Fruit fly (Drosophila melanogaster) whole organism, embryonic: ENCODE results near the gene sisA.
A peak's percentile ranks its signal among the peaks of the same experiment; 100 is the strongest.

ENCODE experiments used
- B-H2 ChIP-seq: fragments of 200-800 bp; sonication (Bioruptor generic); optimal IDR thresholded peaks from 2 replicates; lab custom pipeline; 2018; ENCODE audit warnings: missing biosample characterization, mild to moderate bottlenecking, missing genetic modification characterization
- Bteb2 ChIP-seq: fragments of 200-800 bp; sonication (Bioruptor generic); optimal IDR thresholded peaks from 2 replicates; lab custom pipeline; 2016; ENCODE audit warnings: missing biosample characterization, missing genetic modification characterization
- C15 ChIP-seq: fragments of 200-800 bp; sonication (Bioruptor generic); IDR thresholded peaks from 3 replicates; pipeline ENCODE4 v1.3.6; 2022; ENCODE audit warnings: missing biosample characterization, missing genetic modification characterization
- CG1024 ChIP-seq: fragments of 200-800 bp; sonication (Bioruptor generic); IDR thresholded peaks from 2 replicates; pipeline ENCODE4 v1.3.6; 2022; ENCODE audit warnings: missing biosample characterization, missing genetic modification characterization
- CG12104 ChIP-seq: fragments of 200-800 bp; sonication (Bioruptor generic); optimal IDR thresholded peaks from 3 replicates; lab custom pipeline; 2016; ENCODE audit warnings: missing biosample characterization, missing genetic modification characterization
- CG12155 ChIP-seq: fragments of 200-800 bp; sonication (Bioruptor generic); optimal IDR thresholded peaks from 3 replicates; lab custom pipeline; 2016; ENCODE audit warnings: missing biosample characterization, missing genetic modification characterization
- CG12299 ChIP-seq: fragments of 200-800 bp; sonication (Bioruptor generic); optimal IDR thresholded peaks from 2 replicates; lab custom pipeline; 2018; ENCODE audit warnings: missing biosample characterization, mild to moderate bottlenecking, missing genetic modification characterization
- CG12659 ChIP-seq: fragments of 200-800 bp; sonication (Bioruptor generic); optimal IDR thresholded peaks from 3 replicates; lab custom pipeline; 2017; ENCODE audit warnings: mild to moderate bottlenecking, missing biosample characterization, missing genetic modification reagents, missing genetic modification characterization
- CG12769 ChIP-seq: fragments of 200-800 bp; sonication (Bioruptor generic); optimal IDR thresholded peaks from 2 replicates; lab custom pipeline; 2019; ENCODE audit warnings: missing biosample characterization, mild to moderate bottlenecking, missing genetic modification characterization, moderate library complexity
- CG12942 ChIP-seq: fragments of 200-800 bp; sonication (Bioruptor generic); optimal IDR thresholded peaks from 3 replicates; lab custom pipeline; 2016; ENCODE audit warnings: missing biosample characterization, missing genetic modification characterization
- CG13296 ChIP-seq: fragments of 200-800 bp; sonication (Bioruptor generic); optimal IDR thresholded peaks from 3 replicates; lab custom pipeline; 2018; ENCODE audit warnings: missing biosample characterization, mild to moderate bottlenecking, missing genetic modification characterization
- CG14710 ChIP-seq: fragments of 200-800 bp; sonication (Bioruptor generic); optimal IDR thresholded peaks from 3 replicates; lab custom pipeline; 2019; ENCODE audit warnings: missing biosample characterization, mild to moderate bottlenecking, missing genetic modification characterization, moderate library complexity
- CG16813 ChIP-seq: fragments of 200-800 bp; sonication (Bioruptor generic); IDR thresholded peaks from 3 replicates; pipeline ENCODE4 v1.3.6; 2022; ENCODE audit warnings: missing biosample characterization, missing genetic modification characterization; ENCODE audit not compliant: partially characterized antibody
- CG16815 ChIP-seq: fragments of 200-800 bp; sonication (Bioruptor generic); optimal IDR thresholded peaks from 3 replicates; lab custom pipeline; 2017; ENCODE audit warnings: missing biosample characterization, mild to moderate bottlenecking, missing genetic modification characterization
- CG17186 ChIP-seq: fragments of 200-800 bp; sonication (Bioruptor generic); optimal IDR thresholded peaks from 3 replicates; lab custom pipeline; 2017; ENCODE audit warnings: missing biosample characterization, missing genetic modification reagents, missing genetic modification characterization
- CG17568 ChIP-seq: fragments of 200-800 bp; sonication (Bioruptor generic); optimal IDR thresholded peaks from 2 replicates; lab custom pipeline; 2018; ENCODE audit warnings: missing biosample characterization, mild to moderate bottlenecking, missing genetic modification characterization, moderate library complexity
- CG17829 ChIP-seq: fragments of 200-800 bp; optimal IDR thresholded peaks from 2 replicates; lab custom pipeline; 2019; ENCODE audit warnings: missing biosample characterization, mild to moderate bottlenecking, missing genetic modification characterization, moderate library complexity
- CG18599 ChIP-seq: fragments of 200-800 bp; sonication (Bioruptor generic); optimal IDR thresholded peaks from 3 replicates; lab custom pipeline; 2017; ENCODE audit warnings: missing biosample characterization, missing genetic modification characterization, mild to moderate bottlenecking, moderate library complexity, missing genetic modification reagents
- CG34376 ChIP-seq: fragments of 200-800 bp; sonication (Bioruptor generic); optimal IDR thresholded peaks from 2 replicates; lab custom pipeline; 2018; ENCODE audit warnings: missing biosample characterization, mild to moderate bottlenecking, missing genetic modification characterization
- CG3995 ChIP-seq: fragments of 200-800 bp; sonication (Bioruptor generic); optimal IDR thresholded peaks from 3 replicates; lab custom pipeline; 2016; ENCODE audit warnings: missing biosample characterization, missing genetic modification characterization
- CG4617 ChIP-seq: fragments of 200-800 bp; sonication (Bioruptor generic); optimal IDR thresholded peaks from 3 replicates; lab custom pipeline; 2016; ENCODE audit warnings: missing biosample characterization, missing genetic modification characterization, borderline replicate concordance
- CG6272 ChIP-seq: fragments of 200-800 bp; sonication (Bioruptor generic); IDR thresholded peaks from 2 replicates; pipeline ENCODE4 v1.3.6; 2022; ENCODE audit warnings: missing biosample characterization, missing genetic modification characterization
- CG7271 ChIP-seq: fragments of 200-800 bp; sonication (Bioruptor generic); optimal IDR thresholded peaks from 2 replicates; lab custom pipeline; 2018; ENCODE audit warnings: missing biosample characterization, mild to moderate bottlenecking, missing genetic modification characterization, moderate library complexity
- CG7745 ChIP-seq: fragments of 200-800 bp; sonication (Bioruptor generic); optimal IDR thresholded peaks from 2 replicates; lab custom pipeline; 2018; ENCODE audit warnings: missing biosample characterization, mild to moderate bottlenecking, missing genetic modification characterization, moderate library complexity
- CG8388 ChIP-seq: fragments of 200-800 bp; sonication (Bioruptor generic); optimal IDR thresholded peaks from 2 replicates; lab custom pipeline; 2019; ENCODE audit warnings: missing biosample characterization, mild to moderate bottlenecking, missing genetic modification characterization, moderate library complexity
- Doc3 ChIP-seq: fragments of 200-800 bp; sonication (Bioruptor generic); IDR thresholded peaks from 3 replicates; pipeline ENCODE4 v1.3.6; 2022; ENCODE audit warnings: missing biosample characterization, missing genetic modification characterization; ENCODE audit not compliant: partially characterized antibody
- E2f1 ChIP-seq: fragments of 200-800 bp; sonication (Bioruptor generic); IDR thresholded peaks from 2 replicates; pipeline ENCODE4 v1.3.6; 2022; ENCODE audit warnings: missing biosample characterization, missing genetic modification characterization
- Eip74EF ChIP-seq, 2 experiments: fragments of 200-800 bp in 1 of 2; fragments of >200 bp in 1 of 2; sonication (Bioruptor generic) in 1 of 2; optimal IDR thresholded peaks; 2 replicates each; lab custom pipeline; 2017 to 2019; ENCODE audit warnings: missing biosample characterization in 2 of 2, missing genetic modification characterization in 2 of 2, mild to moderate bottlenecking in 1 of 2, moderate library complexity in 1 of 2
- Ets65A ChIP-seq: fragments of 200-800 bp; sonication (Bioruptor generic); peaks from one replicate; lab custom pipeline; 2016; ENCODE audit warnings: missing biosample characterization, missing genetic modification characterization
- Hsf ChIP-seq: fragments of 200-800 bp; sonication (Bioruptor generic); optimal IDR thresholded peaks from 3 replicates; lab custom pipeline; 2016; ENCODE audit warnings: missing biosample characterization, missing genetic modification characterization
- Sry-δ ChIP-seq: fragments of 200-800 bp; sonication (Bioruptor generic); optimal IDR thresholded peaks from 2 replicates; lab custom pipeline; 2016; ENCODE audit warnings: missing biosample characterization, missing genetic modification characterization
- amos ChIP-seq: fragments of 200-800 bp; sonication (Bioruptor generic); IDR thresholded peaks from 2 replicates; pipeline ENCODE4 v1.3.6; 2022; ENCODE audit warnings: missing biosample characterization, missing genetic modification characterization; ENCODE audit not compliant: partially characterized antibody
- az2 ChIP-seq: fragments of 200-800 bp; sonication (Bioruptor generic); optimal IDR thresholded peaks from 3 replicates; lab custom pipeline; 2016; ENCODE audit warnings: missing biosample characterization, missing genetic modification characterization
- btn ChIP-seq: fragments of 200-800 bp; sonication (Bioruptor generic); optimal IDR thresholded peaks from 2 replicates; lab custom pipeline; 2016; ENCODE audit warnings: missing biosample characterization, missing genetic modification characterization
- cg ChIP-seq: fragments of 200-800 bp; sonication (Bioruptor generic); optimal IDR thresholded peaks from 3 replicates; lab custom pipeline; 2019; ENCODE audit warnings: missing biosample characterization, mild to moderate bottlenecking, missing genetic modification characterization, moderate library complexity
- ewg ChIP-seq: fragments of 200-800 bp; sonication (Bioruptor generic); optimal IDR thresholded peaks from 3 replicates; lab custom pipeline; 2017; ENCODE audit warnings: mild to moderate bottlenecking, missing biosample characterization, missing genetic modification reagents, missing genetic modification characterization
- insv ChIP-seq, 2 experiments: fragments of 200-800 bp; sonication (Bioruptor generic); optimal IDR thresholded peaks; 3 replicates each; lab custom pipeline; 2016 to 2018; ENCODE audit warnings: missing biosample characterization in 2 of 2, missing genetic modification characterization in 2 of 2
- inv ChIP-seq: fragments of 200-800 bp; sonication (Bioruptor generic); IDR thresholded peaks from 2 replicates; pipeline ENCODE4 v1.3.6; 2022; ENCODE audit warnings: missing biosample characterization, missing genetic modification characterization; ENCODE audit not compliant: partially characterized antibody
- knrl ChIP-seq: fragments of 200-800 bp; sonication (Bioruptor generic); IDR thresholded peaks from 3 replicates; pipeline ENCODE4 v1.3.6; 2022; ENCODE audit warnings: missing biosample characterization, missing genetic modification characterization; ENCODE audit not compliant: partially characterized antibody
- lmd ChIP-seq: fragments of 200-800 bp; sonication (Bioruptor generic); IDR thresholded peaks from 2 replicates; pipeline ENCODE4 v1.3.6; 2022; ENCODE audit warnings: missing biosample characterization, missing genetic modification characterization
- p53 ChIP-seq: fragments of 200-800 bp; sonication (Bioruptor generic); optimal IDR thresholded peaks from 2 replicates; lab custom pipeline; 2016; ENCODE audit warnings: missing biosample characterization, missing genetic modification characterization
- phol ChIP-seq: fragments of 200-800 bp; sonication (Bioruptor generic); optimal IDR thresholded peaks from 3 replicates; lab custom pipeline; 2018; ENCODE audit warnings: missing biosample characterization, mild to moderate bottlenecking, missing genetic modification characterization, moderate library complexity
- shn ChIP-seq: fragments of 200-800 bp; sonication (Bioruptor generic); optimal IDR thresholded peaks from 3 replicates; lab custom pipeline; 2016; ENCODE audit warnings: missing biosample characterization, missing genetic modification characterization
- stwl ChIP-seq: fragments of 200-800 bp; sonication (Bioruptor generic); optimal IDR thresholded peaks from 3 replicates; lab custom pipeline; 2018; ENCODE audit warnings: missing biosample characterization, mild to moderate bottlenecking, missing genetic modification characterization, moderate library complexity
- vnd ChIP-seq: fragments of 200-800 bp; sonication (Bioruptor generic); IDR thresholded peaks from 3 replicates; pipeline ENCODE4 v1.3.6; 2022; ENCODE audit warnings: missing biosample characterization, missing genetic modification characterization; ENCODE audit not compliant: partially characterized antibody
- vvl ChIP-seq: fragments of 200-800 bp; sonication (Bioruptor generic); IDR thresholded peaks from 2 replicates; pipeline ENCODE4 v1.3.6; 2022; ENCODE audit warnings: missing biosample characterization, missing genetic modification characterization
- yki ChIP-seq: fragments of >200 bp; optimal IDR thresholded peaks from 3 replicates; lab custom pipeline; 2018
- z ChIP-seq: fragments of 200-800 bp; sonication (Bioruptor generic); IDR thresholded peaks from 3 replicates; pipeline ENCODE4 v1.3.6; 2022; ENCODE audit warnings: missing biosample characterization, missing genetic modification characterization
- zfh1 ChIP-seq: fragments of 200-800 bp; sonication (Bioruptor generic); IDR thresholded peaks from 3 replicates; pipeline ENCODE4 v1.3.6; 2022; ENCODE audit warnings: missing biosample characterization, missing genetic modification characterization

Gene sisA

dm6 chrX:11325175-11325768 lies 3.1 kb upstream of the sisA start, which contains the start of gene Gapvd1 (continued):
- TF ChIP-seq Bteb2 (GFP tag; lab: Kevin White, UChicago) (peak; percentile 21), CG12155 (GFP tag; lab: Kevin White, UChicago) (no peak), CG13296 (no peak), CG12299 (peak; percentile 41), CG17186 (GFP tag; lab: Kevin White, UChicago) (peak; percentile 72), CG17829 (peak; percentile 12), Ets65A (GFP tag; lab: Kevin White, UChicago) (peak; percentile 43), yki (lab: Kevin White, UChicago) (no peak), shn (GFP tag; lab: Kevin White, UChicago) (no peak), Sry-δ (GFP tag; lab: Kevin White, UChicago) (peak; percentile 92), CG12942 (no peak), CG18599 (GFP tag; lab: Kevin White, UChicago) (no peak), CG4617 (GFP tag; lab: Kevin White, UChicago) (peak; percentile 60), stwl (tag; lab: Kevin White, UChicago) (peak; percentile 53), CG7745 (tag; lab: Kevin White, UChicago) (no peak), p53 (no peak), CG34376 (GFP tag; lab: Kevin White, UChicago) (no peak), lmd (GFP tag; lab: Robert Waterston, UW) (no peak; the same call in 1 of the 2 replicates), CG14710 (tag; lab: Kevin White, UChicago) (peak; percentile 49), btn (no peak), CG8388 (GFP tag; lab: Kevin White, UChicago) (no peak), Doc3 (GFP tag; lab: Robert Waterston, UW) (peak; percentile 75), CG16815 (GFP tag; lab: Kevin White, UChicago) (no peak), E2f1 (GFP tag; lab: Robert Waterston, UW) (0 out of 2 replicates have a peak, but pooled peaks have one; percentile 21), vvl (GFP tag; lab: Robert Waterston, UW) (peak; percentile 33; the same call in 1 of the 2 replicates), zfh1 (peak; percentile 61; the same call in 2 of the 3 replicates), Eip74EF (GFP tag; optimal IDR thresholded peaks at IDR 0.05; lab: Kevin White, UChicago) (no peak), CG7271 (tag; lab: Kevin White, UChicago) (no peak), vnd (GFP tag; lab: Robert Waterston, UW) (peak; percentile 79), ewg (GFP tag; lab: Kevin White, UChicago) (peak; percentile 7), CG16813 (peak; percentile 84), CG17568 (GFP tag; lab: Kevin White, UChicago) (peak; percentile 26), z (GFP tag; lab: Robert Waterston, UW) (no peak), inv (GFP tag; lab: Robert Waterston, UW) (peak; percentile 72), insv (GFP tag; optimal IDR thresholded peaks at IDR 0.05; lab: Kevin White, UChicago) (peak in 1 of 2 experiments; percentile 56), CG3995 (GFP tag; lab: Kevin White, UChicago) (no peak), C15 (GFP tag; lab: Robert Waterston, UW) (no peak), CG12659 (GFP tag; lab: Kevin White, UChicago) (peak; percentile 35), CG12769 (peak; percentile 34), CG12104 (GFP tag; lab: Kevin White, UChicago) (no peak), CG1024 (no peak), az2 (GFP tag; lab: Kevin White, UChicago) (no peak), amos (GFP tag; lab: Robert Waterston, UW) (peak; percentile 90), Hsf (no peak), cg (GFP tag; lab: Kevin White, UChicago) (peak; percentile 81), phol (no peak), CG6272 (GFP tag; lab: Robert Waterston, UW) (peak; percentile 49; the same call in 1 of the 2 replicates), knrl (GFP tag; lab: Robert Waterston, UW) (peak; percentile 84), B-H2 (GFP tag; lab: Kevin White, UChicago) (no peak)
